Fruit fly (Drosophila melanogaster): ENCODE data around the gene mxt.

Gene mxt

DNA sequence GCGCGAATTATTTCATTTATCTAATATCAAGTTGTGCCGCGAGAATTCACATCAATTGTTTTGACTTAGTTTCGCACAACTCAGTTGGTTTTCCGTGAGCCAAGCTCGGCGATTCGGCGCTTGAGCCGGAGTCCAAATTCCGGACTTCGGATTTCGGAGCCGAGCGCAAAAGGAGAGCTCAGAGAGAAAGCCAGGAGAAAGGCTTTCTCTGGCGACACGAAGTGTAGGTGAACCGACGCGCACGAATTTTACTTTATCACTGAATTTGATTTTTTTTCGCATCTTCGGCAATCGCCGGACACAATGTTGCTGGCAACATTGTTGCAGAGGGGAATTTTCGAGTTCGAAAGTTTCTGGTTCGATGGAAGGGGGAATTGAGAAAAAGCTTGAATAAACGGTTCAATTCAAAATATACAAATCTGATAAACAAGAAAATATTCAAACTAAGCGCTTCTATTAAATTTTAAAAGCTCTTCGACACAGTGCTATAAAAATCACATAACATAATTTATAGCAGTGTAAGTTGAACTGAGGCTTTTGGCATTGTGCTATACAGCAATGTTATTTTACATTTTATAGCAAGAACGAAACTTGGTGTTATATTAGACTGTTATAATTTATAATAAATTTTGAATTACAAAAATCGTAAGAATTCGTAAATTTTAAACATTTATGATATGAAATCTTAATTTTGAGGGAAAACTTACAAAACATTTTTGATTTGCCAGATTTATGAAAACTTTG, 53.1 kb downstream of the mxt start, which contains the start of gene fipi:
Gene fipi, minus strand, starts transcription at position 265 of the 744 bp plus-strand sequence.
- no peak for TF ChIP-seq Dll (optimal IDR thresholded peaks at IDR 0.05)
- no peak for TF ChIP-seq EcR (GFP tag; optimal IDR thresholded peaks at IDR 0.05)
- TF ChIP-seq psq (optimal IDR thresholded peaks at IDR 0.05), result no peak
- no peak for TF ChIP-seq usp (GFP tag; optimal IDR thresholded peaks at IDR 0.05)
- TF ChIP-seq pan (optimal IDR thresholded peaks at IDR 0.05), result no peak
- TF ChIP-seq CG8478 (optimal IDR thresholded peaks at IDR 0.05), result no peak

Data from whole organism.